Worm (Caenorhabditis elegans) whole organism, L2 larva: Measurements from ENCODE around the gene C27A7.6.

Experiments
- ceh-82 ChIP-seq: fragments of 150-350 bp; optimal IDR thresholded peaks from 2 replicates; lab custom pipeline; 2014; ENCODE audit warnings: missing biosample characterization, missing genetic modification characterization
- lin-39 ChIP-seq: fragments of 150-350 bp; optimal IDR thresholded peaks from 2 replicates; lab custom pipeline; 2014; ENCODE audit warnings: missing biosample characterization, missing genetic modification reagents, missing genetic modification characterization
- lsy-2 ChIP-seq, 2 experiments: fragments of 150-350 bp in 1 of 2; sonication (generic microtip) in 1 of 2; optimal IDR thresholded peaks; 2 replicates each; lab custom pipeline; 2014 to 2017; ENCODE audit warnings: missing biosample characterization in 2 of 2, missing genetic modification characterization in 2 of 2
- mab-5 ChIP-seq: fragments of 150-350 bp; optimal IDR thresholded peaks from 2 replicates; lab custom pipeline; 2014; ENCODE audit warnings: missing biosample characterization, missing genetic modification characterization
- mdl-1 ChIP-seq, 2 experiments: fragments of 150-350 bp in 1 of 2; sonication (generic microtip) in 1 of 2; optimal IDR thresholded peaks; 2 replicates each; lab custom pipeline; 2017; ENCODE audit warnings: missing biosample characterization in 2 of 2, missing genetic modification characterization in 2 of 2
- nhr-6 ChIP-seq: fragments of 150-350 bp; optimal IDR thresholded peaks from 2 replicates; lab custom pipeline; 2014; ENCODE audit warnings: missing biosample characterization, missing genetic modification characterization
- skn-1 ChIP-seq: sonication (generic microtip); optimal IDR thresholded peaks from 2 replicates; lab custom pipeline; 2017; ENCODE audit warnings: missing biosample characterization, missing genetic modification characterization
- snpc-4 ChIP-seq: fragments of 150-350 bp; optimal IDR thresholded peaks from 2 replicates; lab custom pipeline; 2014; ENCODE audit warnings: missing biosample characterization, missing genetic modification characterization
- unc-39 ChIP-seq: fragments of 150-350 bp; optimal IDR thresholded peaks from 2 replicates; lab custom pipeline; 2014; ENCODE audit warnings: missing biosample characterization, missing genetic modification characterization
- unc-62 ChIP-seq: fragments of 150-350 bp; optimal IDR thresholded peaks from 2 replicates; lab custom pipeline; 2014; ENCODE audit warnings: missing biosample characterization, missing genetic modification reagents, missing genetic modification characterization
- zag-1 ChIP-seq: fragments of 150-350 bp; optimal IDR thresholded peaks from 2 replicates; lab custom pipeline; 2014; ENCODE audit warnings: missing biosample characterization, missing genetic modification characterization

DNA sequence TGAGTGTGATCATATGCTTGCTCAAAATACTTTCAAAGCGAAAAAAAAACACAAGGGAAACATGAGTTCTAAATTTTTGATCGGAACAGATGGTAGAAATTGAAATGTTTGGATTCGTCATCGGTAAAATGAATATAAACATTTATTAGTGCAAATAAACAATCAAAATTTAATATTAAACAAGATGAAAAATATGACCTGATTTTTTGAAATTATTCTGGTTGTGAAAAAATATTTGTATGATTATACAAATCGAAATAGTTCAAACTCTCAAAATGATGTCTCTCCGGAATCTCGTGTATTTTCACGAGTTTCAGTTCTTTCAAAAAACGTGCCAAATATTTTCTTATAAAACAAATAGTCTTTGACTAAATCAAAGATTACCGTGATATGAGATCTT lies 10.2 kb downstream of the C27A7.6 start, which contains the start of gene C13C4.7:
- TF ChIP-seq unc-39 (no peak), skn-1 (no peak), zag-1 (tag; lab: Kevin White, UChicago) (no peak), snpc-4 (no peak), ceh-82 (tag; lab: Kevin White, UChicago) (no peak), nhr-6 (no peak), unc-62 (GFP tag; lab: Kevin White, UChicago) (no peak), lsy-2 (tag; optimal IDR thresholded peaks at IDR 0.05; lab: Kevin White, UChicago) (no peak), mab-5 (tag; lab: Kevin White, UChicago) (no peak), mdl-1 (tag; optimal IDR thresholded peaks at IDR 0.05; lab: Kevin White, UChicago) (no peak), lin-39 (no peak)
